Worm (Caenorhabditis elegans) whole organism, L1 larva: ENCODE results near the gene exc-7.

Source experiments
- C04F5.9 ChIP-seq: sonication (generic microtip); optimal IDR thresholded peaks from 2 replicates; lab custom pipeline; 2016; ENCODE audit warnings: missing genetic modification characterization, missing compliant biosample characterization
- C34B4.2 ChIP-seq: sonication (generic microtip); optimal IDR thresholded peaks from 2 replicates; lab custom pipeline; 2017; ENCODE audit warnings: mild to moderate bottlenecking, missing genetic modification characterization, missing compliant biosample characterization
- F16B12.6 ChIP-seq: fragments of 150-350 bp; optimal IDR thresholded peaks from 2 replicates; lab custom pipeline; 2014; ENCODE audit warnings: missing biosample characterization, missing genetic modification characterization
- aha-1 ChIP-seq: fragments of 150-350 bp; optimal IDR thresholded peaks from 2 replicates; lab custom pipeline; 2014; ENCODE audit warnings: missing biosample characterization, missing genetic modification characterization
- ama-1 ChIP-seq: fragments of 150-350 bp; optimal IDR thresholded peaks from 2 replicates; lab custom pipeline; 2014
- blmp-1 ChIP-seq: fragments of 150-350 bp; optimal IDR thresholded peaks from 2 replicates; lab custom pipeline; 2014; ENCODE audit warnings: missing biosample characterization, missing genetic modification characterization
- ceh-63 ChIP-seq: fragments of 200-800 bp; sonication (Bioruptor generic); optimal IDR thresholded peaks from 2 replicates; lab custom pipeline; 2018; ENCODE audit warnings: mild to moderate bottlenecking, missing genetic modification characterization, missing compliant biosample characterization
- ceh-82 ChIP-seq, 3 experiments: fragments of 150-350 bp in 1 of 3; sonication (generic microtip) in 2 of 3; optimal IDR thresholded peaks; 2 replicates each; lab custom pipeline; 2014 to 2017; ENCODE audit warnings: missing biosample characterization in 3 of 3, missing genetic modification characterization in 3 of 3
- ceh-90 ChIP-seq: sonication (generic microtip); optimal IDR thresholded peaks from 2 replicates; lab custom pipeline; 2016; ENCODE audit warnings: missing genetic modification characterization, missing compliant biosample characterization
- ces-1 ChIP-seq: fragments of 150-350 bp; optimal IDR thresholded peaks from 2 replicates; lab custom pipeline; 2014; ENCODE audit warnings: missing biosample characterization, missing genetic modification reagents, missing genetic modification characterization
- dpl-1 ChIP-seq, 3 experiments: fragments of 150-350 bp in 2 of 3; sonication (generic microtip) in 1 of 3; optimal IDR thresholded peaks; 2 replicates each; lab custom pipeline; 2014 to 2017; ENCODE audit warnings: missing biosample characterization in 3 of 3, missing genetic modification characterization in 3 of 3, missing genetic modification reagents in 3 of 3
- dsc-1 ChIP-seq: sonication (generic microtip); optimal IDR thresholded peaks from 2 replicates; lab custom pipeline; 2016; ENCODE audit warnings: mild to moderate bottlenecking, missing genetic modification characterization, missing compliant biosample characterization
- efl-1 ChIP-seq, 4 experiments: fragments of 150-350 bp; optimal IDR thresholded peaks in 3 of 4; peaks in 1 of 4; 1 replicate in 1 of 4; 2 replicates in 3 of 4; lab custom pipeline; 2014; ENCODE audit warnings: missing biosample characterization in 2 of 4, missing genetic modification characterization in 2 of 4, missing genetic modification reagents in 2 of 4
- elt-2 ChIP-seq: sonication (generic microtip); optimal IDR thresholded peaks from 2 replicates; lab custom pipeline; 2016; ENCODE audit warnings: missing genetic modification characterization, mild to moderate bottlenecking, inconsistent platforms, missing compliant biosample characterization, missing genetic modification reagents
- elt-3 ChIP-seq, 6 experiments: fragments of 150-350 bp in 1 of 6; sonication (generic microtip); optimal IDR thresholded peaks; 2 replicates each; lab custom pipeline; 2017 to 2018; ENCODE audit warnings: missing biosample characterization in 6 of 6, missing genetic modification characterization in 6 of 6, inconsistent platforms in 1 of 6
- fkh-10 ChIP-seq: sonication (generic microtip); optimal IDR thresholded peaks from 2 replicates; lab custom pipeline; 2017; ENCODE audit warnings: missing biosample characterization, missing genetic modification reagents, missing genetic modification characterization
- fkh-8 ChIP-seq: sonication (generic microtip); optimal IDR thresholded peaks from 2 replicates; lab custom pipeline; 2016; ENCODE audit warnings: mild to moderate bottlenecking, missing genetic modification characterization, missing compliant biosample characterization
- fos-1 ChIP-seq: fragments of 150-350 bp; optimal IDR thresholded peaks from 2 replicates; lab custom pipeline; 2014; ENCODE audit warnings: missing biosample characterization, missing genetic modification characterization
- grh-1 ChIP-seq: fragments of 200-800 bp; sonication (Bioruptor generic); IDR thresholded peaks from 2 replicates; pipeline ENCODE4 v1.3.6; 2022; ENCODE audit warnings: missing genetic modification reagents, missing genetic modification characterization, missing compliant biosample characterization
- hlh-4 ChIP-seq: sonication (generic microtip); optimal IDR thresholded peaks from 2 replicates; lab custom pipeline; 2016; ENCODE audit warnings: mild to moderate bottlenecking, missing genetic modification characterization, missing compliant biosample characterization
- irx-1 ChIP-seq: sonication (generic microtip); optimal IDR thresholded peaks from 2 replicates; lab custom pipeline; 2016; ENCODE audit warnings: missing genetic modification characterization, missing compliant biosample characterization
- isw-1 ChIP-seq: fragments of 200-800 bp; sonication (Bioruptor generic); IDR thresholded peaks from 2 replicates; pipeline ENCODE4 v1.3.6; 2022; ENCODE audit warnings: missing genetic modification characterization, missing compliant biosample characterization
- jun-1 ChIP-seq: fragments of 150-350 bp; optimal IDR thresholded peaks from 2 replicates; lab custom pipeline; 2014; ENCODE audit warnings: missing biosample characterization, missing genetic modification reagents, missing genetic modification characterization
- lin-13 ChIP-seq: fragments of 150-350 bp; optimal IDR thresholded peaks from 2 replicates; lab custom pipeline; 2014; ENCODE audit warnings: missing biosample characterization, missing genetic modification reagents, missing genetic modification characterization
- lin-14 ChIP-seq: fragments of 200-800 bp; sonication (Bioruptor generic); optimal IDR thresholded peaks from 2 replicates; lab custom pipeline; 2018; ENCODE audit warnings: mild to moderate bottlenecking, missing genetic modification characterization, moderate library complexity, missing compliant biosample characterization
- lin-15B ChIP-seq: fragments of 150-350 bp; sonication (generic microtip); optimal IDR thresholded peaks from 3 replicates; lab custom pipeline; 2014; ENCODE audit warnings: missing biosample characterization, missing genetic modification characterization
- lin-35 ChIP-seq, 2 experiments: fragments of 150-350 bp; optimal IDR thresholded peaks; 2 replicates each; lab custom pipeline; 2014; ENCODE audit warnings: missing biosample characterization in 2 of 2, missing genetic modification characterization in 2 of 2, missing genetic modification reagents in 2 of 2
- lin-39 ChIP-seq: fragments of 150-350 bp; optimal IDR thresholded peaks from 2 replicates; lab custom pipeline; 2014; ENCODE audit warnings: missing biosample characterization, missing genetic modification reagents, missing genetic modification characterization
- lir-3 ChIP-seq: sonication (generic microtip); optimal IDR thresholded peaks from 2 replicates; lab custom pipeline; 2016; ENCODE audit warnings: mild to moderate bottlenecking, missing genetic modification characterization, moderate library complexity, missing compliant biosample characterization; ENCODE audit not compliant: poor library complexity
- lsy-2 ChIP-seq, 2 experiments: fragments of 150-350 bp; optimal IDR thresholded peaks; 2 replicates each; lab custom pipeline; 2014; ENCODE audit warnings: missing biosample characterization in 2 of 2, missing genetic modification characterization in 2 of 2
- mab-9 ChIP-seq: fragments of 200-800 bp; sonication (Bioruptor generic); IDR thresholded peaks from 2 replicates; pipeline ENCODE4 v1.3.6; 2022; ENCODE audit warnings: missing genetic modification reagents, missing genetic modification characterization, missing compliant biosample characterization
- mdl-1 ChIP-seq, 2 experiments: fragments of 150-350 bp; optimal IDR thresholded peaks; 2 replicates each; lab custom pipeline; 2014 to 2017; ENCODE audit warnings: missing biosample characterization in 2 of 2, missing genetic modification characterization in 2 of 2, inconsistent platforms in 1 of 2
- mep-1 ChIP-seq: fragments of 150-350 bp; optimal IDR thresholded peaks from 2 replicates; lab custom pipeline; 2014; ENCODE audit warnings: missing biosample characterization, missing genetic modification characterization
- nhr-11 ChIP-seq: fragments of 150-350 bp; optimal IDR thresholded peaks from 2 replicates; lab custom pipeline; 2014; ENCODE audit warnings: missing biosample characterization, missing genetic modification characterization
- nhr-19 ChIP-seq: fragments of 200-800 bp; sonication (Bioruptor generic); conservative IDR thresholded peaks from 2 replicates; pipeline ENCODE4 v1.3.6; 2022; ENCODE audit warnings: missing genetic modification characterization, missing compliant biosample characterization
- nhr-20 ChIP-seq: sonication (generic microtip); optimal IDR thresholded peaks from 2 replicates; lab custom pipeline; 2016; ENCODE audit warnings: mild to moderate bottlenecking, missing genetic modification characterization, missing compliant biosample characterization
- nhr-47 ChIP-seq: sonication (generic microtip); optimal IDR thresholded peaks from 2 replicates; lab custom pipeline; 2016; ENCODE audit warnings: mild to moderate bottlenecking, missing genetic modification characterization, moderate library complexity, missing compliant biosample characterization
- nhr-71 ChIP-seq: sonication (generic microtip); optimal IDR thresholded peaks from 2 replicates; lab custom pipeline; 2016; ENCODE audit warnings: mild to moderate bottlenecking, missing genetic modification characterization, moderate library complexity, missing compliant biosample characterization
- nhr-84 ChIP-seq: sonication (generic microtip); optimal IDR thresholded peaks from 2 replicates; lab custom pipeline; 2017; ENCODE audit warnings: missing biosample characterization, missing genetic modification characterization
- nhr-85 ChIP-seq: sonication (generic microtip); peaks from one replicate; lab custom pipeline; 2016; ENCODE audit warnings: missing genetic modification characterization, inconsistent platforms, missing compliant biosample characterization
- nhr-90 ChIP-seq: sonication (generic microtip); optimal IDR thresholded peaks from 2 replicates; lab custom pipeline; 2016; ENCODE audit warnings: mild to moderate bottlenecking, missing genetic modification characterization, missing compliant biosample characterization; ENCODE audit not compliant: poor library complexity
- skn-1 ChIP-seq: fragments of 150-350 bp; optimal IDR thresholded peaks from 2 replicates; lab custom pipeline; 2014; ENCODE audit warnings: missing biosample characterization, missing genetic modification characterization
- snu-23 ChIP-seq: sonication (generic microtip); optimal IDR thresholded peaks from 2 replicates; lab custom pipeline; 2016; ENCODE audit warnings: missing genetic modification characterization, missing compliant biosample characterization
- swsn-7 ChIP-seq: sonication (generic microtip); optimal IDR thresholded peaks from 2 replicates; lab custom pipeline; 2016; ENCODE audit warnings: missing genetic modification characterization, missing compliant biosample characterization
- tbx-2 ChIP-seq: sonication (generic microtip); optimal IDR thresholded peaks from 2 replicates; lab custom pipeline; 2016; ENCODE audit warnings: missing genetic modification characterization, missing compliant biosample characterization
- tlp-1 ChIP-seq: fragments of 150-350 bp; optimal IDR thresholded peaks from 2 replicates; lab custom pipeline; 2014; ENCODE audit warnings: missing biosample characterization, missing genetic modification characterization
- unc-30 ChIP-seq: sonication (generic microtip); optimal IDR thresholded peaks from 2 replicates; lab custom pipeline; 2017; ENCODE audit warnings: missing biosample characterization, missing genetic modification characterization
- unc-62 ChIP-seq: fragments of 150-350 bp; optimal IDR thresholded peaks from 2 replicates; lab custom pipeline; 2014; ENCODE audit warnings: missing biosample characterization, missing genetic modification reagents, missing genetic modification characterization
- unc-86 ChIP-seq: sonication (generic microtip); optimal IDR thresholded peaks from 2 replicates; lab custom pipeline; 2016; ENCODE audit warnings: missing genetic modification characterization, missing compliant biosample characterization
- unc-98 ChIP-seq: fragments of 200-800 bp; sonication (Bioruptor generic); IDR thresholded peaks from 2 replicates; pipeline ENCODE4 v1.3.6; 2022; ENCODE audit warnings: missing genetic modification characterization, missing compliant biosample characterization
- vab-15 ChIP-seq: sonication (generic microtip); optimal IDR thresholded peaks from 2 replicates; lab custom pipeline; 2017; ENCODE audit warnings: missing genotype, mild to moderate bottlenecking, missing genetic modification characterization, missing compliant biosample characterization
- xbp-1 ChIP-seq: sonication (generic microtip); optimal IDR thresholded peaks from 2 replicates; lab custom pipeline; 2016; ENCODE audit warnings: missing genetic modification characterization, missing compliant biosample characterization
- ztf-4 ChIP-seq: fragments of 150-350 bp; optimal IDR thresholded peaks from 2 replicates; lab custom pipeline; 2014; ENCODE audit warnings: missing biosample characterization, missing genetic modification characterization

exc-7 gene

DNA sequence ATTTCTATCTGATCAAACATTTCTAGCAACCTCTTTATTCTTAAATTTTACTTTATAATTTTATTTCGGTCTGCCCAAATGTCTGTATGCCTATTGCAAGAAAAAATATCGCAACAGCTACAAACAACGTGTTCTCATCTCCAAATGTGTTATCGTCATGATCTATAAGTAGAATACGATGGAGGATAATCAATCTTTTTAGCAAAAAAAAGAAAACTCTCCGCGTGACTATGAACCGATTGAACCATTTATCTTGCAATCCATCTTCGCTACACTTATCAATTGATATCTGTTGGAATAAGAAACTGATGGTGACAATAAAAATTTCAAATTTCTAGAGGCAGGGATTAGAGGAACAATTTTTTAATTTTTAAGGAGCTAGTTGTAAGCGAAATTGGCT is 30.2 kb downstream of the exc-7 start:
- TF ChIP-seq skn-1 (tag; lab: Kevin White, UChicago) (no peak), lin-39 (tag; lab: Kevin White, UChicago) (peak; percentile 47), elt-2 (tag; lab: Kevin White, UChicago) (no peak), mab-9 (GFP tag; lab: Robert Waterston, UW) (no peak), nhr-85 (tag; lab: Kevin White, UChicago) (peak; percentile 88), mep-1 (tag; lab: Kevin White, UChicago) (no peak), tlp-1 (tag; lab: Kevin White, UChicago) (no peak), isw-1 (GFP tag; lab: Robert Waterston, UW) (no peak), nhr-90 (tag; lab: Kevin White, UChicago) (no peak), lin-13 (no peak), elt-3 (tag; optimal IDR thresholded peaks at IDR 0.05; lab: Kevin White, UChicago) (peak in 3 of 6 experiments; percentile 8 to 85 (median 51)), grh-1 (no peak), lin-15B (tag; lab: Kevin White, UChicago) (no peak), unc-86 (no peak), unc-62 (GFP tag; lab: Kevin White, UChicago) (no peak), tbx-2 (tag; lab: Kevin White, UChicago) (no peak), irx-1 (tag; lab: Kevin White, UChicago) (no peak), nhr-20 (peak; percentile 74), fos-1 (no peak), nhr-71 (tag; lab: Kevin White, UChicago) (peak; percentile 45), C04F5.9 (no peak), nhr-47 (tag; lab: Kevin White, UChicago) (no peak), vab-15 (tag; lab: Kevin White, UChicago) (no peak), snu-23 (GFP tag; lab: Kevin White, UChicago) (peak; percentile 8), F16B12.6 (tag; lab: Kevin White, UChicago) (no peak), fkh-8 (tag; lab: Kevin White, UChicago) (no peak), nhr-11 (tag; lab: Kevin White, UChicago) (no peak), ama-1 (no peak), hlh-4 (no peak), xbp-1 (no peak), jun-1 (no peak), dsc-1 (tag; lab: Kevin White, UChicago) (no peak), ceh-63 (GFP tag; lab: Kevin White, UChicago) (no peak), unc-30 (no peak), ces-1 (no peak), swsn-7 (no peak), ceh-90 (tag; lab: Kevin White, UChicago) (no peak), aha-1 (tag; lab: Kevin White, UChicago) (no peak), nhr-19 (GFP tag; lab: Robert Waterston, UW) (peak; percentile 39), fkh-10 (GFP tag; lab: Kevin White, UChicago) (no peak), unc-98 (GFP tag; lab: Robert Waterston, UW) (no peak), lir-3 (tag; lab: Kevin White, UChicago) (no peak), ceh-82 (tag; optimal IDR thresholded peaks at IDR 0.05; lab: Kevin White, UChicago) (no peak), efl-1 (optimal IDR thresholded peaks at IDR 0.05; lab: Kevin White, UChicago) (no peak), efl-1 (GFP tag; optimal IDR thresholded peaks at IDR 0.05 in 1 of 2; lab: Kevin White, UChicago) (no peak), nhr-84 (tag; lab: Kevin White, UChicago) (no peak), dpl-1 (GFP tag; optimal IDR thresholded peaks at IDR 0.05; lab: Kevin White, UChicago) (no peak), C34B4.2 (tag; lab: Kevin White, UChicago) (no peak), lin-35 (GFP tag; optimal IDR thresholded peaks at IDR 0.05; lab: Kevin White, UChicago) (peak in 1 of 2 experiments; percentile 7), blmp-1 (tag; lab: Kevin White, UChicago) (peak; percentile 78), mdl-1 (tag; optimal IDR thresholded peaks at IDR 0.05; lab: Kevin White, UChicago) (no peak), lsy-2 (tag; optimal IDR thresholded peaks at IDR 0.05; lab: Kevin White, UChicago) (peak in 1 of 2 experiments; percentile 32), lin-14 (GFP tag; lab: Kevin White, UChicago) (peak; percentile 43), ztf-4 (tag; lab: Kevin White, UChicago) (no peak)
- TF ChIP-seq, all 84 proteins: peak for 11
